Fruit fly (Drosophila melanogaster) S2 (cell line): ENCODE results near the gene TP53INP.

ENCODE experiments used
- CG8478 ChIP-seq: fragments of >200 bp; optimal IDR thresholded peaks from 2 replicates; lab custom pipeline; 2018
- CTCF ChIP-seq, 2 experiments: fragments of >200 bp; optimal IDR thresholded peaks; 2 replicates each; lab custom pipeline; 2018

TP53INP gene

DNA sequence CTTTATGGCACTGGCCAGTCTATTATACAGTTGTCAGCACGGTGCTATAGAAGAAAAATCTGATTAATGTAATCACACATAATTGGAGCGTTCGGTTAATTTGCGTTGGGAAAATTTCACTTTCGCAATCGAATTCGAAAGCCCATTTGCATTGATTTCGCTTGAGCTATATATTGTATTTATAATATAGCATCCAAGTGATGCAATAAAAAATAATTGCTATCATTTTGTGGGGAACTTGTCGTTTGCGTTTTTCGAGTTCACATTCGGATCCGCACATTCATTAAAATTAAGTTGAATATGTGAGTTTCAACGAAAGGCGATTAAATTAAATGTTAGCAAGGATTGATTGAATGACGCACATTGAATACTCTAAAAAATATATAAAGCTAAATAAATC is 10.3 kb downstream of the TP53INP start:
- no peak for TF ChIP-seq CG8478 (lab: Kevin White, UChicago)
- TF ChIP-seq CTCF (optimal IDR thresholded peaks at IDR 0.05; lab: Kevin White, UChicago), result no peak

DNA sequence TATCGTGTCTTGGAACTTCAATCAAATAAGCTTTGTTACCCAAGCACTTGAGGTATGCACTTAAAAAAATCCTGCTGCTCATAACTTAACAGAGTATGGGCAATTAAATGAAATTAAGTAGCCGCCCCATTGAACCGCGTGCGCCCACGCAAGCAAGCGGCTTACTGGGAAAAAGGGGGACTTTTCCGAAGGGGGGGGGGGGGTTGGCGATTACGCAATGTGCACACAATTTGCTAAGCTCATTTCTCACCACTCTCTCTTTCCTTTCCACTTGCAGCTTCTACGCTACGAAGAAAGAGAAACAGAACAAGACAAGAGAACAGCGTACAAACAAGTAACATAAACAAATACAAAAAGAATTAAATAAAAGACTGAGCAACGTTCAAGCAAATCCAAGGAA is 10.8 kb downstream of the TP53INP start:
- no peak for TF ChIP-seq CG8478 (lab: Kevin White, UChicago)
- no peak for TF ChIP-seq CTCF (optimal IDR thresholded peaks at IDR 0.05; lab: Kevin White, UChicago)

DNA sequence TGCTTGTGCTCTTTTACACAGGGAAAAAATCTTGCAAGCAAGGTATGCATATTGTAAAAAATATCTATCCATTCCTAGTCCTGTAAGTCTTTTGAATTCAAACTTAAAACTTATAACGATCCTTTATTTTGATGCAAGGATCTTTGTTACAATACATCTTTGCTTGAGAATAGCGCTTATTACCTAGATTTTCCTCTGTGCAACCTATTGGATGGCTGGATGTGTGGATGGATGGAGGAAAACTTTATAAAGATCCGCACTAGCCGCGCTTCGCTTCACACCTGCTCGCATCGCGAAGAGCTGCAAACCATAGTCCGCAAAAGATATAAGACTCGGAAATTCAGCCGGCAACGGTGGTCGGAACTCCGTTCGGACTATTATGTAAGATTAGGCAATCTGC is 14.6 kb downstream of the TP53INP start, which contains the start of gene CG15020:
CG15020 (plus strand) TSS at position 301 of the 400 bp plus-strand sequence.
- TF ChIP-seq CG8478 (lab: Kevin White, UChicago) (no peak), CTCF (optimal IDR thresholded peaks at IDR 0.05; lab: Kevin White, UChicago) (no peak)

DNA sequence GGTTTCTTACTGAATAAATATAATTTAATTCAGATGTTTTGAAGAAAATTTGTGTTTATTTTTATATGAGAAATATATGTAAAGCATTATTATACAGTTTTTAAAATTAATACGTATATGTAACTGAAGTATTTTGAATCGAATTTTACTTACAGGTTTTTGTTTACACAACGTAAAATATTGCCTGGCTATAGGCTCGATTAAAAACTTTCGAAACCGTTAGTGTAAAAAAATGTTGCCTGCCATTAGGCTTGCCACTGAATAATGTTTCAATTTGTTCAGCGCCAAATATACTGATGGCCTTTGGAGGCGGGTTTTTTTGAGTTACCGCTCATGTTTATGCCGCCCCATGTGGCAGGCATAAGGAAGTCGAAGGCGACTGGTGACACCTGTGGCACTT is 19.8 kb downstream of the TP53INP start:
- no peak for TF ChIP-seq CG8478 (lab: Kevin White, UChicago)
- no peak for TF ChIP-seq CTCF (optimal IDR thresholded peaks at IDR 0.05; lab: Kevin White, UChicago)

DNA sequence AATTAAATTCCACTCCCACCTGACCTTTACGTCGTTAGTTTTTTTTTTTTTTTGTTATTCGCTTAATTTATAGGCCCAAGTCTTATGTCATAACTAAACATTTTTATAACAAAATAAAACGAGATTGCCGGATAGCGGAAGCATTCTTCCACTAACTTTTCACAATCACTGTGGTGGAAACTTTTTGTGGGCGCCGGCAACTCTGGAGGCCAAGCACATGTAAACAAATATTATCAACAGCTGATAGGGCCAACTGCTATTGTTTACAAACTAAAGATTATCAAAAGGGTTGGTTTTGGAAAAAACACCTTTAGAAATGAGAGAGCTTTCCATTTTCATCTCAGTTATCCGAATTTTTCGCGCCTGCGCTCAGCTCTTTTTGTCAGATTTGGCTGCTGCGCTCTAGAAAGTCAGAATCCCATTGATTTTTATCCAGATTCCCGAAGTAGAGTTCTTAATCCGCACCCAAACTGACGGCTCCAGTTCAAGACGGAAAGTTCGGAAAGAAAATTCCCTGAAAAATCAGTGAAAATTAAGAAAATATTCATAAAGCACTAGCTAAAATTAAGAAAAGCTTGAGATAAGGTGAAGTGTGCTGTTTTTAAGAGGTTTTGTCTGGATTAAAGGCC is 22.3 kb downstream of the TP53INP start, which contains the start of gene nAChRbeta1:
nAChRbeta1 (plus strand) TSS at position 432 of the 629 bp plus-strand sequence.
- TF ChIP-seq CTCF (optimal IDR thresholded peaks at IDR 0.05; lab: Kevin White, UChicago), result no peak
- no peak for TF ChIP-seq CG8478 (lab: Kevin White, UChicago)

DNA sequence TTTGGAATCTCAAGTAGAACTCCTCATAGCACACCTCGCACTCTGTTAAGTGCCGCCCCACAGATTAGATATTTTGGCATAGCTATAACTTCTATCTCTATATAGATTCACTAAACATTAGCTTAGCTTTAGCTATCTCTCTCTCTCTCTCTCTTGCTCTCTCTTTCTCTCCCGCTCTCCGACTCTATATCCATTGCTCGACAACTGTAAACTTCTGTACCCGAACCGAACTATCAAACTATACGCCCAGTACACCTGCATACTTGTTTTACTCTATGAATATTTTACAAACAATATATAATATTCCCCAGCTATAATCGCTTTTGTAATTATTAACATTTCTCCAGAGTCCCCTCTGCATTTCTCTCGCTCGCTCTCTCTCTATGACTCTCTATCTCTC is 23.6 kb downstream of the TP53INP start:
- TF ChIP-seq CTCF (optimal IDR thresholded peaks at IDR 0.05; lab: Kevin White, UChicago) (no peak), CG8478 (lab: Kevin White, UChicago) (no peak)

DNA sequence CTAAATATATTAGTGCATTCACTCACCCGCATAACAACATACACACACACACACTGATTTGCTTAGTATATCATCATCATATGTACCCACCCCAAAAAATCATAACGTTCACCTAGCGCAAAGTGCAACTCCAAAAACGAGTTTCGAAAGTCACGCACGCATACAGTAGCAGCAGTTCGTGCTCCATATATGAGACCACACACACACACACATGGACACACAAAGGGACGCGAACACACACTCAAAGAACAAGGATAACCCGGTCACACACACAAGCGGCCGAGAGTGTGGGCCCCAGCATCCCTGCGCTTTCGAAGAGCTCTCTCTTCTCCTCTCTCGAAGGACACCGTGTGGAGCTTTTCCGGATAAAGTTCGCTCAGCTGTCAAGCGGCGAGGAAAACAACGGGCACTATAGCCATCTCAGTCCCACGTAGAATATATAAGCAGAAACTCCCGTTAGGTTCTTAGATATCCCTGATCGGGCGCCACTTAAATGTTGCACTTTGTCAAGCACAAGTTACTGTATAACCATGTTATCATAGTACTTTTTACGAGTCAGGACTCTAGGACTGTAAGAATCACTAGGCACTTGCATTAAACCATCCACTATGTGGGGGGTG is 24.5 kb downstream of the TP53INP start:
- TF ChIP-seq CTCF (optimal IDR thresholded peaks at IDR 0.05; lab: Kevin White, UChicago) (no peak), CG8478 (lab: Kevin White, UChicago) (no peak)

DNA sequence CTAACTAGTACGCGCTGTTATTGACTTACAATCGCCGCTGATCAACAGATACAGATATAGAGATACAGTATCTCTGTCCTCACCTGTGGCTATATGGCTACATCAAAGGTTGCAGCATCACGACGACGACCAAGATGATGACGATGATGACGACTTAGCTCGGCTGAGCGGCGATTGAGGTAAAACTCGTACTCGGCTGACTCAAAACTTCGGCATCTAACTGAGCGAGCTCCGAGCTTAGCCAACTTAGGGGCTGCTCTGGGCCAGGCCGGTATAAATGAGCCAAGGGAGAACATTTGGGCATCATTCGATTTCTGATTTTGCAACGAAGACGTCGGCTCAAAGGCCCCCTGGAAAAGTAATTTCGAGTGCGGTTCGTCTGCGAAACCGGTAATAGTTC is 29.7 kb downstream of the TP53INP start, which contains the start of gene CG15021:
CG15021 (plus strand) TSS at position 301 of the 400 bp plus-strand sequence.
- TF ChIP-seq CTCF (optimal IDR thresholded peaks at IDR 0.05; lab: Kevin White, UChicago), result no peak

DNA sequence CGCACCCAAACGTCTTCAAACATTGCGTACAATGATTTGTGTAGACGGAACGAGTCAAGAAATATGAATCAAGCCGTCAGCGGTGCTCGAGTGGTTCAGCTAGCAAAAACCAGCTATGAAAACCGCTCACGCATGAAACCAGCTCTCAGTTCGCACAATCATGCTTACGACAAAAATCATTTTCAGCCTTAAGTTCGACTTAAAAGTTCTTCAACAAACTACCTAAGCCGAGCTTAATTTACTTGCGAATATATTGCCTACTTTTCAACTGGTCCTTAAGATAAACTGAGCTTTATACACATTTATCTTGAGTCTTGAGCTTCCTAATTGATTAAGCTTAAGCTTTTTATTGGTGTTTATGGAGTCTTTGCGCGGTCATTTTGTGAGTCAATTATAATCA is 33.4 kb downstream of the TP53INP start:
- TF ChIP-seq CTCF (optimal IDR thresholded peaks at IDR 0.05; lab: Kevin White, UChicago) (no peak), CG8478 (lab: Kevin White, UChicago) (no peak)

DNA sequence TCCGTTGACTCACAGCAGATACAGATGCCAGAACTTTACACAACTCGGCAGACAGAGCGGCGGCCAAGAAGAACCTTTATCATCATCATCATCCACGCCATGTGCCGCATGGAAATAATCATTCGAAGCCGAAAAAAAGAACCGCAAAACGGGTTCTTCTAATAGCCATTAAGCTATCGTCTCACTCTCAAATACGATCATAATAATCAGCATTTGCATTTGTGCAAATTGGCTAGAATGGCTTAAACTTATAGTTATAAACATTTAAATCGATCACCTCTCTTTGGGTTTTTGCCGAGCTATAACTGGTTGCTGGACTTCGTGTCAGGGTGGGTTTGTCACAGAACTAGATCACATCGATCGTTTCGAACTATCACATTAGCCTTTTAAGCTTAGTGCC is 35.4 kb downstream of the TP53INP start:
- no peak for TF ChIP-seq CG8478 (lab: Kevin White, UChicago)
- TF ChIP-seq CTCF (optimal IDR thresholded peaks at IDR 0.05; lab: Kevin White, UChicago), result no peak

DNA sequence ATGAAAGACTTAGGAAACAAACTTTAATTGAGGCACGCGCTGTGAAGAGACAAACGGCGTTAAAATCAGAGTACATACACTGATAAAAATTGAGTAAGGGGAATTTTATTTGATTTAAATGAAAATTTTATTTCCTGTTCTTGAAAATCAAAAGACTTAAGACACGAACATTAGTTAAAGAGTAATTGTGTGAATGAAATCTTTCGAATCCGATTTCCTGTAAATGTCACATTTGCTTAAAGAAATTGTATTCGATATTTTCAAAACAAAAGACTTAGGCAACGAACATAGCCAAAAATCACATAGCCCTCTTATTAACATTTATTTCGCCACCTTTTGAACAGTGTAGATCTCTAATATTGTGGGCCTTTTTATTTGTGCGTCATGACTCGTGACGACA is 39.1 kb downstream of the TP53INP start:
- TF ChIP-seq CTCF (optimal IDR thresholded peaks at IDR 0.05; lab: Kevin White, UChicago) (no peak), CG8478 (lab: Kevin White, UChicago) (no peak)

DNA sequence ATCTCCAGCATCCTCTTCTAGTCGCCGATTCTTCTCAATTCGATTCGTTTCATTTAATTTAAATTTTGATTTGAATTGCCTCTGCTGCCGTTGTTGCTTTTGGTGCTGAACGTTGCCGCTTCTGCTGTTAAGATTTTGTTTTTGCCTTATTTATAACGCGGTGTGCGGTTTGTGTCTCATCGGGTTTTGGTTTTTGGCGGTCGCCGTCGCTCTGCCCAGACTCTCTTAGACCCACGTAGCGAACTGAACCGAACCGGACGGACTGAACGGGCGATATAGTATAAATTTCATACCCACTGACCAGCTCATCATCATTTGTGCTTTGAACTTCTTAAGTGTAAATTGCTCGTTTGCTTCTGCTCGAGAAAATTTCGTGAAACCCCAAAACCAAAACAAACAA is 39.5 kb downstream of the TP53INP start, which contains the start of gene CG12607:
CG12607 (plus strand) TSS at position 301 of the 400 bp plus-strand sequence.
- TF ChIP-seq CTCF (optimal IDR thresholded peaks at IDR 0.05; lab: Kevin White, UChicago) (no peak), CG8478 (lab: Kevin White, UChicago) (no peak)

DNA sequence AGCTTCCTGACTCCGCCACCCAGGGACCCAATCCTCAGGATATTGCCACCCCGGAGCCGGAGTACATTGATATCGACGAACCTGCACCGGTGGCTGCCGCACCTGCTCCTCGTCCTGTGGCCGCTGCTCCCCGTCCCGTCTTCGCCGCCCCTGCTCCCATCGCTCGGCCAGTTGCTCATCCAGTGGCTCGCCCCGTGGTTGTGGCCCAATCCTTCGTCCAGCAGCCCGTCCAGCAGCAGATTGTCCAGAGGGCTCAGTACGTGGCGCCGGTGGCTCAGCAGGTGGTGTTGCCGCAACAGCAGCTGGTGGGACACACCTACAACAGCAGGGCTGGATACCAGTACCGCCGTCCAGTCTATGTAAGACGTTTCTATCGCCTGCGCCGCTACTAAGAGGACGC is 40.5 kb downstream of the TP53INP start:
- no peak for TF ChIP-seq CG8478 (lab: Kevin White, UChicago)
- TF ChIP-seq CTCF (optimal IDR thresholded peaks at IDR 0.05; lab: Kevin White, UChicago), result no peak

DNA sequence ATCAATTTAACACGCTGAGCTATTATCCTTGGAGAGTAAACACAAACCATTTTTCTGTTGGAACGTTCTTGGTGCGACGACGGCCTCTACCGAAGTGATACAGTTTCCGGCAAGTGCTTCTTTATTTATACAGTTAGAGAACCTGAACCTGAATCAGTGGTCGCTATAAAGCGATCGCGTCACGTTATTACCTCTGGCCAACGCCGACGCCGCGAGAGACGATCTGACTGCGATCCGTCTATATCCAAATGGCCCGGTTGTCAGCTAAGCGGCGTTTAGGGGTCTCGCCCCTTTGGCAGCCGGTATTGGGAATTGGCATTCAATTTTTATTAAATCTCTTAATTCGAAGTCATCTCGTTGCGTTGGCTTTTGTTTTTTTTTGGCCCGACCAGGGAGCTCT is 51.3 kb downstream of the TP53INP start, which contains the start of gene CG11345:
CG11345 (minus strand) TSS at position 101 of the 400 bp plus-strand sequence.
- no peak for TF ChIP-seq CG8478 (lab: Kevin White, UChicago)
- TF ChIP-seq CTCF (optimal IDR thresholded peaks at IDR 0.05; lab: Kevin White, UChicago), result no peak

DNA sequence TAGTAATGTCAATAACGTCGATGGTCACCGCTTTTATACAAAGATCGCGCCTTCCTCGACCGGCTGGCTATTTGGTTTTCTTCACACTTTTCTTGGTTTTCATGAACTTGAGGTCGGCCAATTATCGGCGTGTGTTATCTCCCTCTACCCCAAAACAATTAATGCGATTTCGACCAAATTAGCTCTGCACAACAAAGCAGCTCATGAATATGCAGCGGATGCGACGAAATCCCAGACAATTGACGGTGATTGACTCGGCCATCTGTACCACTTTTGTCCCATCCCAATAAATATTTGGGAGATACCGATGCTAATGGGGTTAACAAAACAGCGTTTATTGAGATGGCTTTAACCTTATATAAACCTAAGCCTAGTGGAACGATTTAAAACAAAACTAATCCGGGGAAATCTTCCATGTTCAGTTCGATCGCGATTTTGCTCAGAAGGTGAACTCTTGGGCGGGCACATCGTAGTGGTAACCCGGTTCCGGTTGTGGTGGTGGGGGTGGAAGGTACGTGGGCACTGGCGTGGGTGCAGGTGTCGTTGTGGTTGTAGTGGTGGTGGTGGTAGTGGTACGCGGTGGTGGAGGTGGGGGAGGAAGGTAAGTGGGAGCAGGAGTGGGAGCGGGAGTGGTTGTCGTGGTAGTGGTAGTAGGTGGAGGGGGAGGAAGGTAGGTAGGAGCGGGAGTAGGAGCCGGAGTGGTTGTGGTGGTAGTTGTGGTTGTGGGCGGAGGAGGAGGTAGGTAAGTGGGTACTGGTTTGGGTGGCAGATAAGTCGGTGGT is 53.8 kb downstream of the TP53INP start, which contains the start of gene CG15022:
CG15022 (minus strand) TSS at position 11 of the 782 bp plus-strand sequence.
- no peak for TF ChIP-seq CG8478 (lab: Kevin White, UChicago)
- TF ChIP-seq CTCF (optimal IDR thresholded peaks at IDR 0.05; lab: Kevin White, UChicago), result no peak
